Worm (Caenorhabditis elegans) whole organism, L3 larva: ENCODE results near the gene T25B9.4.

Experiments
- ZK546.5 ChIP-seq: sonication (generic microtip); optimal IDR thresholded peaks from 2 replicates; lab custom pipeline; 2017; ENCODE audit warnings: missing biosample characterization, missing genetic modification characterization
- ceh-28 ChIP-seq: fragments of 150-350 bp; optimal IDR thresholded peaks from 2 replicates; lab custom pipeline; 2014; ENCODE audit warnings: missing biosample characterization, missing genetic modification reagents, missing genetic modification characterization
- mdl-1 ChIP-seq: fragments of 150-350 bp; optimal IDR thresholded peaks from 2 replicates; lab custom pipeline; 2014; ENCODE audit warnings: missing biosample characterization, missing genetic modification characterization
- nhr-23 ChIP-seq: fragments of 150-350 bp; optimal IDR thresholded peaks from 2 replicates; lab custom pipeline; 2014; ENCODE audit warnings: missing biosample characterization, missing genetic modification reagents, missing genetic modification characterization
- nhr-237 ChIP-seq: fragments of 150-350 bp; optimal IDR thresholded peaks from 2 replicates; lab custom pipeline; 2014; ENCODE audit warnings: missing biosample characterization, missing genetic modification characterization
- snpc-4 ChIP-seq: fragments of 150-350 bp; optimal IDR thresholded peaks from 2 replicates; lab custom pipeline; 2014; ENCODE audit warnings: missing biosample characterization, missing genetic modification characterization
- tbx-2 ChIP-seq: sonication (generic microtip); optimal IDR thresholded peaks from 2 replicates; lab custom pipeline; 2016; ENCODE audit warnings: mild to moderate bottlenecking, missing genetic modification characterization, missing compliant biosample characterization
- ztf-4 ChIP-seq: fragments of 150-350 bp; optimal IDR thresholded peaks from 2 replicates; lab custom pipeline; 2014; ENCODE audit warnings: missing biosample characterization, missing genetic modification characterization

DNA sequence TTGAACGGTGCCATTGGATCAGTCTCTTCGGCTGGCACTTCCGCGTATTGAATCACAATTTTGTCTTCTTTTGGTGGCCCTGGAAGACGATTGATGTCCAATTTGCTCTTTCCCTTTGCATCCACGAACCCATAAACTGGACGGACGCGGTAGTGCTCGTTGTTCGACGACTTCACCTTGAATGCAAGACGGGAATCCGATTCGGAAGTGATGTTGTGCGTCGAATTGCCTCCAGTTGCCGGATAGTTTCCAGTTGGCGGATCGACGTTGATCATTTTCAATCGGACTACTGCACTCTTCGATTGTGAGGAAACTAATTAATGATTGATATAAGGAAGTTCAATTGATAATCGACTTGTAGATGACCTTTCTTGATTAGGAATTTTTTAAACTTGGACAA is 19.2 kb downstream of the T25B9.4 start, which contains the start of gene ssp-34:
- TF ChIP-seq nhr-23 (tag; lab: Kevin White, UChicago): no peak
- TF ChIP-seq ceh-28 (tag; lab: Kevin White, UChicago): no peak
- no peak for TF ChIP-seq snpc-4 (tag; lab: Kevin White, UChicago)
- no peak for TF ChIP-seq mdl-1
- TF ChIP-seq ztf-4 (tag; lab: Kevin White, UChicago): no peak
- TF ChIP-seq ZK546.5 (tag; lab: Kevin White, UChicago): no peak
- TF ChIP-seq tbx-2 (tag; lab: Kevin White, UChicago): no peak
- TF ChIP-seq nhr-237 (tag; lab: Kevin White, UChicago): no peak
